Worm (Caenorhabditis elegans) whole organism, early embryonic: Measurements from ENCODE around the gene unc-82.

Experiments used
- ama-1 ChIP-seq: fragments of 150-350 bp; optimal IDR thresholded peaks from 2 replicates; lab custom pipeline; 2014
- ceh-36 ChIP-seq: sonication (generic microtip); optimal IDR thresholded peaks from 2 replicates; lab custom pipeline; 2016; ENCODE audit warnings: missing genetic modification characterization, inconsistent platforms, missing compliant biosample characterization
- ets-7 ChIP-seq: sonication (generic microtip); optimal IDR thresholded peaks from 2 replicates; lab custom pipeline; 2016; ENCODE audit warnings: missing genotype, missing genetic modification characterization, missing compliant biosample characterization
- flt-1 ChIP-seq: fragments of 200-800 bp; sonication (Bioruptor generic); IDR thresholded peaks from 2 replicates; pipeline ENCODE4 v1.3.6; 2022; ENCODE audit warnings: missing genetic modification characterization, missing compliant biosample characterization
- scrt-1 ChIP-seq: fragments of 200-800 bp; sonication (Bioruptor generic); IDR thresholded peaks from 2 replicates; pipeline ENCODE4 v1.3.6; 2022; ENCODE audit warnings: missing genetic modification characterization, missing compliant biosample characterization
- sea-1 ChIP-seq: fragments of 200-800 bp; sonication (Bioruptor generic); conservative IDR thresholded peaks from 2 replicates; pipeline ENCODE4 v1.3.6; 2022; ENCODE audit warnings: missing genetic modification characterization, missing compliant biosample characterization
- tbx-11 ChIP-seq: fragments of 200-800 bp; sonication (Bioruptor generic); IDR thresholded peaks from 2 replicates; pipeline ENCODE4 v1.3.6; 2022; ENCODE audit warnings: missing genetic modification characterization, missing compliant biosample characterization

DNA sequence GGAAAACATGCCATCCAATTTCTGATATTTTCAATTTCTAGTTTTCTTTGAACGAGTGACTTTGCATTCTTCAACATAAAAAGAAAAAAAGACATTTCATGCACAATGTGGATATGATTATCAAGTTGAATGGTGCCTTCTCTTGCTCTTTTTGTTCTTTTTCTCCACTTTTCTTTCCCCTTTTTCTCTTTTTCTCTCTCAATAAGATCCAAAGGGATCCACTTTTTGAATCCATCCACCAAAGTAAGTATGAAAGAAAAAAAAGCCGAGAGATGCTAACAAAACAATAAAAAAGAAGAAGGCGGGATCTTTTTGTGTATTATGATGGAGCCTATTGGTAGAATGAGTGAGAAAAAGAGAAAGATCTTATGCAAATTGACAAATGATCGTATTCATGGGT lies 17.0 kb upstream of the unc-82 start:
- TF ChIP-seq ama-1 (lab: Kevin White, UChicago) (no peak), ets-7 (tag; lab: Kevin White, UChicago) (no peak), ceh-36 (tag; lab: Kevin White, UChicago) (no peak), scrt-1 (GFP tag; lab: Robert Waterston, UW) (no peak), tbx-11 (GFP tag; lab: Robert Waterston, UW) (no peak), flt-1 (GFP tag; lab: Robert Waterston, UW) (no peak), sea-1 (GFP tag; lab: Robert Waterston, UW) (no peak)
